Fruit fly (Drosophila melanogaster) whole organism, pupa: Measurements from ENCODE around the gene CD98hc.
A peak's percentile ranks its signal among the peaks of the same experiment; 100 is the strongest.

Source experiments
- CG10348 ChIP-seq: fragments of 200-800 bp; sonication (Bioruptor generic); IDR thresholded peaks from 2 replicates; pipeline ENCODE4 v1.3.6; 2022; ENCODE audit warnings: missing biosample characterization, missing genetic modification characterization
- CG12605 ChIP-seq: fragments of 200-800 bp; sonication (Bioruptor generic); IDR thresholded peaks from 2 replicates; pipeline ENCODE4 v1.3.6; 2022; ENCODE audit warnings: missing biosample characterization, missing genetic modification characterization
- CG13204 ChIP-seq: fragments of 200-800 bp; sonication (Bioruptor generic); optimal IDR thresholded peaks from 2 replicates; lab custom pipeline; 2018; ENCODE audit warnings: missing biosample characterization, mild to moderate bottlenecking, missing genetic modification characterization, moderate library complexity
- CG14655 ChIP-seq: fragments of 200-800 bp; sonication (Bioruptor generic); optimal IDR thresholded peaks from 3 replicates; lab custom pipeline; 2017; ENCODE audit warnings: mild to moderate bottlenecking, missing biosample characterization, missing genetic modification reagents, missing genetic modification characterization
- CG15710 ChIP-seq: fragments of 200-800 bp; sonication (Bioruptor generic); optimal IDR thresholded peaks from 2 replicates; lab custom pipeline; 2018; ENCODE audit warnings: missing biosample characterization, mild to moderate bottlenecking, missing genetic modification characterization, moderate library complexity
- CG17806 ChIP-seq: fragments of 200-800 bp; sonication (Bioruptor generic); optimal IDR thresholded peaks from 2 replicates; lab custom pipeline; 2018; ENCODE audit warnings: missing biosample characterization, mild to moderate bottlenecking, missing genetic modification characterization, moderate library complexity
- CG32121 ChIP-seq: fragments of 200-800 bp; sonication (Bioruptor generic); IDR thresholded peaks from 2 replicates; pipeline ENCODE4 v1.3.6; 2022; ENCODE audit warnings: missing biosample characterization, missing genetic modification characterization
- CG34367 ChIP-seq: fragments of 200-800 bp; sonication (Bioruptor generic); optimal IDR thresholded peaks from 2 replicates; lab custom pipeline; 2018; ENCODE audit warnings: missing biosample characterization, mild to moderate bottlenecking, missing genetic modification characterization
- CG4496 ChIP-seq: fragments of 200-800 bp; sonication (Bioruptor generic); IDR thresholded peaks from 3 replicates; pipeline ENCODE4 v1.3.6; 2022; ENCODE audit warnings: missing biosample characterization, missing genetic modification characterization
- CG8159 ChIP-seq: fragments of 200-800 bp; sonication (Bioruptor generic); optimal IDR thresholded peaks from 3 replicates; lab custom pipeline; 2018; ENCODE audit warnings: missing biosample characterization, mild to moderate bottlenecking, missing genetic modification characterization, moderate library complexity
- CG8301 ChIP-seq: fragments of 200-800 bp; sonication (Bioruptor generic); optimal IDR thresholded peaks from 2 replicates; lab custom pipeline; 2018; ENCODE audit warnings: missing biosample characterization, mild to moderate bottlenecking, missing genetic modification characterization
- CG9948 ChIP-seq: fragments of 200-800 bp; sonication (Bioruptor generic); optimal IDR thresholded peaks from 2 replicates; lab custom pipeline; 2018; ENCODE audit warnings: missing biosample characterization, mild to moderate bottlenecking, missing genetic modification characterization, moderate library complexity
- D1 ChIP-seq: fragments of 200-800 bp; sonication (Bioruptor generic); optimal IDR thresholded peaks from 2 replicates; lab custom pipeline; 2018; ENCODE audit warnings: missing biosample characterization, mild to moderate bottlenecking, missing genetic modification characterization, moderate library complexity
- EcR ChIP-seq: fragments of 200-800 bp; sonication (Bioruptor generic); optimal IDR thresholded peaks from 3 replicates; lab custom pipeline; 2019; ENCODE audit warnings: missing biosample characterization, missing genetic modification characterization, mild to moderate bottlenecking, moderate library complexity, missing genetic modification reagents
- Ets98B ChIP-seq: fragments of 200-800 bp; sonication (Bioruptor generic); IDR thresholded peaks from 2 replicates; pipeline ENCODE4 v1.3.6; 2022; ENCODE audit warnings: missing biosample characterization, missing genetic modification characterization
- Pif1A ChIP-seq: fragments of 200-800 bp; sonication (Bioruptor generic); optimal IDR thresholded peaks from 3 replicates; lab custom pipeline; 2016; ENCODE audit warnings: missing biosample characterization, missing genetic modification characterization
- Pif1B ChIP-seq: fragments of 200-800 bp; sonication (Bioruptor generic); optimal IDR thresholded peaks from 3 replicates; lab custom pipeline; 2016; ENCODE audit warnings: missing biosample characterization, missing genetic modification characterization
- Snoo ChIP-seq: fragments of 200-800 bp; sonication (Bioruptor generic); optimal IDR thresholded peaks from 3 replicates; lab custom pipeline; 2017; ENCODE audit warnings: missing biosample characterization, mild to moderate bottlenecking, missing genetic modification characterization, inconsistent platforms
- fd96Ca ChIP-seq: fragments of 200-800 bp; sonication (Bioruptor generic); IDR thresholded peaks from 3 replicates; pipeline ENCODE4 v1.3.6; 2022; ENCODE audit warnings: missing biosample characterization, missing genetic modification characterization
- gl ChIP-seq: fragments of 200-800 bp; sonication (Bioruptor generic); optimal IDR thresholded peaks from 2 replicates; lab custom pipeline; 2018; ENCODE audit warnings: missing biosample characterization, mild to moderate bottlenecking, missing genetic modification characterization
- rn ChIP-seq: fragments of 200-800 bp; sonication (Bioruptor generic); IDR thresholded peaks from 2 replicates; pipeline ENCODE4 v1.3.6; 2022; ENCODE audit warnings: missing biosample characterization, missing genetic modification characterization

Gene CD98hc

DNA sequence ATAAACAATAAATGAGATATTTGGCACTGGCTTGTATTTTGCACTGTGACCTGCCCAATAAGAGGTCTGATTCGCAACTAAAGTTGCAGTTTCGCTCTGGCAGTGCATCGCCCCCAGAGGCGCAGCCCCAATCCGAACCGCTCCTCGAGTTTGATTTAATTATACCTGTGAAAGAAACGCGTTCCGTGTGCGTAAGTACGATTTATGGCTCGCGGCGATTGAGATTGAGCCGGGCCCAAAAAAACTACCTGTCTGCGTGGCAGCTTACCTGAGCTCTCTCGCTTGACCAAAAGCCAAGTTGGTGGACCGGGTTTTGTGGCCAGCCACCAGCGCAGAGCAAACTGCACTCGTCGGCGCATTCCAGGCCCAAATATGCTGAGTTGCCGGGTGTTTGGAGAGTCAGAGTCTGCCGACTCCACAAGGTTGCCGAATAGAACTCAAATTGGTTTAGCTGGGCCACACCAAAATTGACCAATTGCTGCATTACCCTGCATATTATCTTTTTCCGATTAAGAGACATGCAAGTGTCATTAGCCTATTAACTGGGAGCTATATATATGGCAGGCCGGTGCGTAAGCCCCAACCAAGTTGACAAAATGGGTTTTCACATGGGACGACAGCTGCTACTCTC, at the start of gene CD98hc, which contains the start of gene Os-C:
Gene CD98hc (minus strand): TSS at position 50 of the 631 bp plus-strand sequence.
Gene Os-C (plus strand): TSS at position 581 of the 631 bp plus-strand sequence.
- TF ChIP-seq rn (GFP tag; lab: Robert Waterston, UW): no peak
- TF ChIP-seq CG12605 (GFP tag; lab: Robert Waterston, UW): 0 out of 2 replicates have a peak, but pooled peaks have one; percentile 17

DNA sequence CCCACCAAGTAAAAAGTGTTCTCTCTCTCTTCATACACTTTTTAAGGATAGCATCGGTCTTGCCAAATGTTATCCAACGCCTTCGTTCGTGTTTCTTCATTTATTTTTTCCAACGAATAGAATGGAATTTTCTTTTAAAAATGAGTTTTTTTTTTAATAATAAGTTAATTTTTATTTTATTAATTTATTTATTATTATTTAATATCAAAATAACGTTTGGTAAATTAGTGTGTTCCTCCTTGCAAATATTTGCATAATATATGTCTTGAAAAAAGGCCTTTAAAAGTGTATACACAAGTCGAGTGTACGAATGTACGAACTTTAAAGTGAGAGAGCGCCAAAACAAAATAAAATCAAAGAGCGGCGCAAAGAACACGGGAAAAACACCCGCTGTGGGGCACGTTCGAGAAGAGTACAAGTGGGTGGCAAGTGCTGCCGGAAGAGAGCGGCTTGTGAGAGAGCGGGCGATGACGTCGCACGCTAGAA, 49.0 kb upstream of the CD98hc start:
- TF ChIP-seq CG17806 (tag; lab: Kevin White, UChicago) (peak; percentile 80), CG14655 (GFP tag; lab: Kevin White, UChicago) (peak; percentile 93), CG32121 (peak; percentile 63), gl (tag; lab: Kevin White, UChicago) (no peak), CG12605 (GFP tag; lab: Robert Waterston, UW) (peak; percentile 62), Ets98B (peak; percentile 65), EcR (GFP tag; lab: Kevin White, UChicago) (peak; percentile 43), Pif1B (GFP tag; lab: Kevin White, UChicago) (peak; percentile 86), fd96Ca (GFP tag; lab: Robert Waterston, UW) (no peak), CG9948 (tag; lab: Kevin White, UChicago) (peak; percentile 87), CG15710 (tag; lab: Kevin White, UChicago) (peak; percentile 93), CG10348 (GFP tag; lab: Robert Waterston, UW) (0 out of 2 replicates have a peak, but pooled peaks have one; percentile 11), rn (GFP tag; lab: Robert Waterston, UW) (no peak), Snoo (tag; lab: Kevin White, UChicago) (peak; percentile 85), CG34367 (tag; lab: Kevin White, UChicago) (peak; percentile 85), CG4496 (GFP tag; lab: Robert Waterston, UW) (peak; percentile 43; the same call in 1 of the 3 replicates), D1 (tag; lab: Kevin White, UChicago) (peak; percentile 85), CG8301 (tag; lab: Kevin White, UChicago) (peak; percentile 55), Pif1A (GFP tag; lab: Kevin White, UChicago) (peak; percentile 38), CG13204 (GFP tag; lab: Kevin White, UChicago) (peak; percentile 79), CG8159 (peak; percentile 91)
- TF ChIP-seq, all 21 proteins: peak for 18

DNA sequence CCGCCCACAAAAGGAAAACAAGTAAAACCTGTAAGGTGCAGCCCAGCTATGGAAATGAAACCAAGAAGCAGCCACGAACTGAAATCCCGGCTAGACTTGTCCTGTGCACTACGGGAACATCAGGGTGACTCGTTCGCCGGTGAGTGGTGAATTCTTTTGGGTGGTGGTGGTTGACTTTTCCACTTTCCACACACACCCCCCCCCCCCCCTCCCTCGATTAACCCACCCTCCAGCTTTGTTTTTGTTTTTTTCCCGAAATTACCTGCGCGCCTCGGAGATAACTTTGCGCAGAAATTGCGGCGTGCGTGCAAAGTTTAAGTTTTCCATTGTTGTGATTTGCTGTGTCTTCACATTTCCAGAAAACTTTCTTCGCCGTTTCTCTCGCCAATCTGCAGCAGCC, 48.3 kb upstream of the CD98hc start:
- TF ChIP-seq fd96Ca (GFP tag; lab: Robert Waterston, UW) (no peak), Snoo (tag; lab: Kevin White, UChicago) (no peak)

DNA sequence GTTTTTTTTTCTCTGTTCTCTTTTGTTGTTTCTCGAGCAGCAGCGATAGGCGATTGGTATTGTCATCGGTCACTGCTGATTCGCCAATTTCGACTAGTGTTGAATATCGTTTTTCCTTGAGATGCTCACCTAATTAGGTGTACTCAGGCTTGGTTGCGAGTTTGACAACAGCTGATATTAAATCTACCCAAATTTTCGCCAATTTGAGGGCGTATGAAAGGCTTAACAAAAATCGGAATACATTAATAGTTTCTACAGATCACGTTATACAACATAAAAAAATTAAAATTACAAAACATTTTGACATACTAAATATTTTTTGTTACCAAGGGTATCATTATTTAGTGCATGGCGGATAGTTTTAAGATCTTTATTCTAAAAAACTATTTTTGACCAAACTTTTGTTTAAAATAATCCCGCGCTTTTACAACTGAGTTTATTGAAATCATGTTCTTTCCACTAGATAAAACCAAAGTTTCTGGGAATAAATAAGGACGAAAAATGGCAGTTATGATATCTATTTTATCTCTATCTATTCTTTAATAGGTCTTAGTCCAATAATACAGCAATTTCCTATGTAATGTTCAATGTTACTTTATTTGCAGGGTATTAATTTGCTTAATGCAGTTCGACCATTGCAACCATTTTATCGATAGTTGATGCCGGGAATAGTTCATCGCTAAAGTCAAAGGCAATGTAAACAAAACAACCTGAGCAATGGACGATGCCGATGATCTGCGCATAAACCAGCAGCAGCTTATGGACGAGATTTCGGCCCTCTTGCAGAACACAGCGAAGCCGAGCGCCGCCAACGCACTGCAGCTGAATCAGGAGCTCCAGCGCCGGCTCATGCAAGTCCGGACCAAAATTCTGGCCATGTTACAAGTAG, 35.1 kb upstream of the CD98hc start, which contains the start of the genes CG10435 and Pbp95:
Gene CG10435 (minus strand): TSS at position 81 of the 889 bp plus-strand sequence.
Gene Pbp95 (plus strand): TSS at position 671 of the 889 bp plus-strand sequence.
- TF ChIP-seq CG4496 (GFP tag; lab: Robert Waterston, UW): peak; percentile 66
- peak; percentile 4 for TF ChIP-seq CG17806 (tag; lab: Kevin White, UChicago)
- 0 out of 2 replicates have a peak, but pooled peaks have one; percentile 11 for TF ChIP-seq rn (GFP tag; lab: Robert Waterston, UW)
- TF ChIP-seq fd96Ca (GFP tag; lab: Robert Waterston, UW): peak; percentile 69; the same call in 2 of the 3 replicates
- peak; percentile 50 for TF ChIP-seq Ets98B
- no peak for TF ChIP-seq gl (tag; lab: Kevin White, UChicago)
- TF ChIP-seq CG8301 (tag; lab: Kevin White, UChicago): no peak
- no peak for TF ChIP-seq CG32121
- no peak for TF ChIP-seq Pif1B (GFP tag; lab: Kevin White, UChicago)
- TF ChIP-seq, all 21 proteins: peak for 5

DNA sequence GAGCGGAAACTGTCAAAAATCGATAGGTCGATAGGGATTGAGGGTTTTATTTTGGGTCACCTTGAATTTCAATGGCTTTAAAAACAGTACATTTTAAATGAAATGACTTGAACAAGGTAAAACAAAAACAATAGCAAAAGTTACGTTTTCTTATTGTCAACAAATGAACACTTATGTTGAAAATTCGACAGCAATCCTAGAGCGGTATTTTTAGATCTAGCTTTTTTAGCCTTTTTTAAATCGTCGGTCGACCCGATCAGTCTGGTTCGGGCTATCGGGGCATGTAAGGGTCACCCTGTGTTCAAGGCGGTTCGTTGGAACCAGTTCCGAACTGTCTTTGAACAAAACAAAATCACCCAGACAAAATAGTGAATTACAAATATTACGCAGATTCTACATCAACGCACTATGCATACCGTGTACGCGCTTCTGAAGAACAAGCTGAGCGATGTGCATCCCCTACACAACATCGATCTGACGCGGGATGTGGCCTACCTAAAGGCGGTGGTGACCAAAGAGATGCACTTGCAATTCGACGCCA, 30.9 kb upstream of the CD98hc start, which contains the start of the genes CG11052 and CG3223:
Gene CG11052 (minus strand): TSS at position 218 of the 541 bp plus-strand sequence.
Gene CG3223 (plus strand): TSS at position 321 of the 541 bp plus-strand sequence.
- TF ChIP-seq CG8301 (tag; lab: Kevin White, UChicago): no peak
- peak; percentile 94 for TF ChIP-seq EcR (GFP tag; lab: Kevin White, UChicago)
- peak; percentile 36; the same call in 1 of the 3 replicates for TF ChIP-seq CG4496 (GFP tag; lab: Robert Waterston, UW)
- TF ChIP-seq CG13204 (GFP tag; lab: Kevin White, UChicago): no peak
- TF ChIP-seq CG34367 (tag; lab: Kevin White, UChicago): no peak
- 0 out of 2 replicates have a peak, but pooled peaks have one; percentile 6 for TF ChIP-seq Ets98B
- no peak for TF ChIP-seq Pif1B (GFP tag; lab: Kevin White, UChicago)
- TF ChIP-seq rn (GFP tag; lab: Robert Waterston, UW): no peak
- no peak for TF ChIP-seq CG32121
- TF ChIP-seq CG10348 (GFP tag; lab: Robert Waterston, UW): no peak
- no peak for TF ChIP-seq CG12605 (GFP tag; lab: Robert Waterston, UW)
- TF ChIP-seq Snoo (tag; lab: Kevin White, UChicago): peak; percentile 17
- no peak for TF ChIP-seq CG8159
- TF ChIP-seq fd96Ca (GFP tag; lab: Robert Waterston, UW): no peak
- TF ChIP-seq gl (tag; lab: Kevin White, UChicago): no peak
- TF ChIP-seq Pif1A (GFP tag; lab: Kevin White, UChicago): no peak
- TF ChIP-seq D1 (tag; lab: Kevin White, UChicago): no peak
